Fruit fly (Drosophila melanogaster): ENCODE results near the gene CG5664.

Gene CG5664

DNA sequence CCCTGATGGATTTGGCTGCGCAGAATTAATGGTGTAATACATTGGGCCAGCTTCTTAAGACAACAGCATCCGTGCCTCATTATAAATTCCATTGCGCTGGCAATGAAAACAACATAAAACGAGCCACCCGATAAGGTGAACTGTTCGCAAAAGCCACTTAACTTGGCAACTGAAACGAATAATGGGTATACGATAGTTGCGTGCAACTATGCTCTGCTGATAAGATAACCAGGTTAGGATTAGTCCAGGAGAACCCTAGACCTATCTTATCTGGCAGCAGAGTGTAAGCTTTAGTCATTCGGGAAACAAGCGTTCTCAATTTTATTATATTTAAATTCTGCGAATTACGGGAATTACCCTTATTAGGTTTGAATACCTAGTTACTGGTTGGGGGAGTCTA lies 50.7 kb downstream of the CG5664 start:
- no peak for TF ChIP-seq CG18599 (GFP tag; optimal IDR thresholded peaks at IDR 0.05)
- TF ChIP-seq CG10147 (GFP tag; optimal IDR thresholded peaks at IDR 0.05): no peak
- peak; percentile 32 for TF ChIP-seq sens (GFP tag)
- no peak for TF ChIP-seq btn (GFP tag; optimal IDR thresholded peaks at IDR 0.05)
- TF ChIP-seq Optix (GFP tag; IDR thresholded peaks at IDR 0.05): no peak
- no peak for TF ChIP-seq ac (GFP tag; optimal IDR thresholded peaks at IDR 0.05)
- no peak for TF ChIP-seq bbx (GFP tag; IDR thresholded peaks at IDR 0.05; ENCODE audit: partially characterized antibody)
- no peak for TF ChIP-seq vfl (GFP tag; optimal IDR thresholded peaks at IDR 0.05)
- peak; percentile 8 for TF ChIP-seq sug (tag; optimal IDR thresholded peaks at IDR 0.05)
- TF ChIP-seq Mes4 (GFP tag; optimal IDR thresholded peaks at IDR 0.05): no peak
- no peak for TF ChIP-seq fd3F (GFP tag; optimal IDR thresholded peaks at IDR 0.05)
- peak; percentile 19 for TF ChIP-seq CG12769 (tag; optimal IDR thresholded peaks at IDR 0.05)
- peak; percentile 68 for TF ChIP-seq D19B (GFP tag; optimal IDR thresholded peaks at IDR 0.05)
- no peak for TF ChIP-seq CG1792 (GFP tag; optimal IDR thresholded peaks at IDR 0.05)
- TF ChIP-seq CG13296 (GFP tag; optimal IDR thresholded peaks at IDR 0.05): no peak
- TF ChIP-seq Doc3 (GFP tag; IDR thresholded peaks at IDR 0.05; ENCODE audit: partially characterized antibody): no peak
- TF ChIP-seq grn (GFP tag; optimal IDR thresholded peaks at IDR 0.05): no peak
- no peak for TF ChIP-seq abd-A (tag; optimal IDR thresholded peaks at IDR 0.05)
- no peak for TF ChIP-seq HHEX (GFP tag; optimal IDR thresholded peaks at IDR 0.05)
- no peak for TF ChIP-seq CG33213 (GFP tag; optimal IDR thresholded peaks at IDR 0.05)
- TF ChIP-seq CG2120 (GFP tag; optimal IDR thresholded peaks at IDR 0.05): no peak
- TF ChIP-seq Sry-β (GFP tag; optimal IDR thresholded peaks at IDR 0.05): no peak
- no peak for TF ChIP-seq CG3726 (GFP tag; IDR thresholded peaks at IDR 0.05)
- peak; percentile 31; the same call in 1 of the 2 replicates for TF ChIP-seq tna (GFP tag; IDR thresholded peaks at IDR 0.05; ENCODE audit: partially characterized antibody)
- no peak for TF ChIP-seq CG15696 (tag; optimal IDR thresholded peaks at IDR 0.05)
- no peak for TF ChIP-seq CG10366 (GFP tag; IDR thresholded peaks at IDR 0.05)
- TF ChIP-seq CG13287 (GFP tag; IDR thresholded peaks at IDR 0.05; ENCODE audit: partially characterized antibody): peak; percentile 12; the same call in 1 of the 2 replicates
- no peak for TF ChIP-seq CG14667 (GFP tag; IDR thresholded peaks at IDR 0.05)
- TF ChIP-seq CG1647 (GFP tag; optimal IDR thresholded peaks at IDR 0.05): no peak
- no peak for TF ChIP-seq kay (GFP tag; optimal IDR thresholded peaks at IDR 0.05)
- no peak for TF ChIP-seq ewg (GFP tag; optimal IDR thresholded peaks at IDR 0.05)
- no peak for TF ChIP-seq E2f2 (GFP tag; IDR thresholded peaks at IDR 0.05)
- no peak for TF ChIP-seq Elba2 (GFP tag; optimal IDR thresholded peaks at IDR 0.05)
- TF ChIP-seq HLH4C (GFP tag; IDR thresholded peaks at IDR 0.05; ENCODE audit: partially characterized antibody): peak; percentile 66
- 0 out of 2 replicates have a peak, but pooled peaks have one; percentile 10 for TF ChIP-seq GATAe (GFP tag; conservative IDR thresholded peaks at IDR 0.05)
- TF ChIP-seq CG12104 (GFP tag; optimal IDR thresholded peaks at IDR 0.05): no peak
- TF ChIP-seq chif (GFP tag; optimal IDR thresholded peaks at IDR 0.05): no peak
- TF ChIP-seq CG2875 (GFP tag; optimal IDR thresholded peaks at IDR 0.05): no peak
- no peak for TF ChIP-seq Rx (GFP tag; IDR thresholded peaks at IDR 0.05)
- TF ChIP-seq CG16815 (GFP tag; optimal IDR thresholded peaks at IDR 0.05): no peak
- no peak for TF ChIP-seq Sin3A (optimal IDR thresholded peaks at IDR 0.05)
- no peak for TF ChIP-seq dysf (GFP tag; IDR thresholded peaks at IDR 0.05)
- no peak for TF ChIP-seq Blimp-1 (GFP tag; optimal IDR thresholded peaks at IDR 0.05)
- TF ChIP-seq dan (GFP tag; IDR thresholded peaks at IDR 0.05): no peak
- TF ChIP-seq CG1603 (tag; optimal IDR thresholded peaks at IDR 0.05): no peak
- TF ChIP-seq CG17359 (tag; optimal IDR thresholded peaks at IDR 0.05): no peak
- TF ChIP-seq CG4282 (GFP tag; optimal IDR thresholded peaks at IDR 0.05): no peak
- no peak for TF ChIP-seq Nf-YC (tag; optimal IDR thresholded peaks at IDR 0.05)
- TF ChIP-seq Max (GFP tag; optimal IDR thresholded peaks at IDR 0.05): no peak
- TF ChIP-seq Taf1 (GFP tag; IDR thresholded peaks at IDR 0.05): no peak
- TF ChIP-seq Eip74EF (GFP tag; optimal IDR thresholded peaks at IDR 0.05): no peak
